Worm (Caenorhabditis elegans) whole organism, L4 larva: Measurements from ENCODE around the gene D2089.3.

Source experiments
- Y5F2A.4 ChIP-seq: fragments of 200-800 bp; sonication (Bioruptor generic); optimal IDR thresholded peaks from 2 replicates; lab custom pipeline; 2018; ENCODE audit warnings: mild to moderate bottlenecking, missing genetic modification characterization, missing compliant biosample characterization
- Y75B8A.6 ChIP-seq: fragments of 200-800 bp; sonication (Bioruptor generic); IDR thresholded peaks from 2 replicates; pipeline ENCODE4 v1.3.6; 2022; ENCODE audit warnings: missing genetic modification reagents, missing genetic modification characterization, missing compliant biosample characterization
- ZK546.5 ChIP-seq, 2 experiments: sonication (generic microtip); optimal IDR thresholded peaks; 2 replicates each; lab custom pipeline; 2017; ENCODE audit warnings: missing biosample characterization in 2 of 2, missing genetic modification characterization in 2 of 2
- aha-1 ChIP-seq: fragments of 150-350 bp; peaks from one replicate; lab custom pipeline; 2014; ENCODE audit warnings: missing biosample characterization, missing genetic modification characterization
- ceh-20 ChIP-seq: fragments of 200-800 bp; sonication (Bioruptor generic); IDR thresholded peaks from 2 replicates; pipeline ENCODE4 v1.3.6; 2022; ENCODE audit warnings: missing genetic modification reagents, missing genetic modification characterization, missing compliant biosample characterization
- daf-16 ChIP-seq, 3 experiments: sonication (generic microtip); optimal IDR thresholded peaks; 2 replicates each; lab custom pipeline; 2016 to 2017; ENCODE audit warnings: missing genetic modification characterization in 3 of 3, missing genetic modification reagents in 3 of 3, mild to moderate bottlenecking in 2 of 3, missing compliant biosample characterization in 2 of 3, missing biosample characterization in 1 of 3, moderate library complexity in 1 of 3
- daf-8 ChIP-seq: fragments of 200-800 bp; sonication (Bioruptor generic); IDR thresholded peaks from 2 replicates; pipeline ENCODE4 v1.3.6; 2022; ENCODE audit warnings: missing genetic modification characterization, missing compliant biosample characterization
- dmd-8 ChIP-seq: fragments of 200-800 bp; sonication (Bioruptor generic); IDR thresholded peaks from 2 replicates; pipeline ENCODE4 v1.3.6; 2022; ENCODE audit warnings: missing genetic modification characterization, missing compliant biosample characterization
- dpl-1 ChIP-seq: fragments of 150-350 bp; optimal IDR thresholded peaks from 2 replicates; lab custom pipeline; 2014; ENCODE audit warnings: missing biosample characterization, missing genetic modification reagents, missing genetic modification characterization
- duxl-1 ChIP-seq: sonication (generic microtip); optimal IDR thresholded peaks from 2 replicates; lab custom pipeline; 2016; ENCODE audit warnings: mild to moderate bottlenecking, missing genetic modification characterization, moderate library complexity, missing compliant biosample characterization; ENCODE audit not compliant: poor library complexity
- egl-27 ChIP-seq: sonication (generic microtip); optimal IDR thresholded peaks from 3 replicates; lab custom pipeline; 2017; ENCODE audit warnings: missing biosample characterization, missing genetic modification reagents, missing genetic modification characterization
- egl-43 ChIP-seq: fragments of 200-800 bp; sonication (Bioruptor generic); IDR thresholded peaks from 2 replicates; pipeline ENCODE4 v1.3.6; 2022; ENCODE audit warnings: missing genetic modification reagents, missing genetic modification characterization, missing compliant biosample characterization
- gei-8 ChIP-seq: fragments of 200-800 bp; sonication (Bioruptor generic); optimal IDR thresholded peaks from 2 replicates; lab custom pipeline; 2018; ENCODE audit warnings: mild to moderate bottlenecking, missing genetic modification characterization, missing compliant biosample characterization
- jun-1 ChIP-seq: fragments of 150-350 bp; optimal IDR thresholded peaks from 2 replicates; lab custom pipeline; 2014; ENCODE audit warnings: missing biosample characterization, missing genetic modification reagents, missing genetic modification characterization
- lin-13 ChIP-seq: fragments of 150-350 bp; optimal IDR thresholded peaks from 2 replicates; lab custom pipeline; 2014; ENCODE audit warnings: missing biosample characterization, missing genetic modification reagents, missing genetic modification characterization
- madf-5 ChIP-seq, 2 experiments: fragments of 200-800 bp; sonication (Bioruptor generic); IDR thresholded peaks; 2 replicates each; pipeline ENCODE4 v1.3.6; 2022; ENCODE audit warnings: missing compliant biosample characterization in 2 of 2, missing genetic modification characterization in 2 of 2
- madf-9 ChIP-seq: fragments of 200-800 bp; sonication (Bioruptor generic); conservative IDR thresholded peaks from 2 replicates; pipeline ENCODE4 v1.3.6; 2022; ENCODE audit warnings: missing genetic modification reagents, missing genetic modification characterization, missing compliant biosample characterization
- mes-2 ChIP-seq: sonication (generic microtip); optimal IDR thresholded peaks from 2 replicates; lab custom pipeline; 2016; ENCODE audit warnings: missing genotype, mild to moderate bottlenecking, missing genetic modification characterization, missing compliant biosample characterization; ENCODE audit not compliant: poor library complexity, severe bottlenecking
- php-3 ChIP-seq: fragments of 200-800 bp; sonication (Bioruptor generic); IDR thresholded peaks from 2 replicates; pipeline ENCODE4 v1.3.6; 2022; ENCODE audit warnings: missing genetic modification reagents, missing genetic modification characterization, missing compliant biosample characterization
- pqm-1 ChIP-seq: sonication (generic microtip); optimal IDR thresholded peaks from 2 replicates; lab custom pipeline; 2017; ENCODE audit warnings: missing biosample characterization, missing genetic modification characterization
- saeg-2 ChIP-seq: fragments of 200-800 bp; sonication (Bioruptor generic); IDR thresholded peaks from 2 replicates; pipeline ENCODE4 v1.3.6; 2022; ENCODE audit warnings: missing genetic modification reagents, missing genetic modification characterization, missing compliant biosample characterization
- sdz-12 ChIP-seq: fragments of 200-800 bp; sonication (Bioruptor generic); optimal IDR thresholded peaks from 2 replicates; lab custom pipeline; 2018; ENCODE audit warnings: mild to moderate bottlenecking, missing genetic modification characterization, missing compliant biosample characterization
- set-16 ChIP-seq: fragments of 200-800 bp; sonication (Bioruptor generic); IDR thresholded peaks from 2 replicates; pipeline ENCODE4 v1.3.6; 2022; ENCODE audit warnings: missing genetic modification reagents, missing genetic modification characterization, missing compliant biosample characterization
- skn-1 ChIP-seq: fragments of 150-350 bp; optimal IDR thresholded peaks from 2 replicates; lab custom pipeline; 2014; ENCODE audit warnings: missing biosample characterization, missing genetic modification characterization
- snpc-4 ChIP-seq: fragments of 150-350 bp; optimal IDR thresholded peaks from 2 replicates; lab custom pipeline; 2014; ENCODE audit warnings: missing biosample characterization, missing genetic modification characterization
- spr-3 ChIP-seq: fragments of 200-800 bp; sonication (Bioruptor generic); optimal IDR thresholded peaks from 2 replicates; lab custom pipeline; 2018; ENCODE audit warnings: mild to moderate bottlenecking, missing genetic modification characterization, missing compliant biosample characterization
- tra-1 ChIP-seq: fragments of 200-800 bp; sonication (Bioruptor generic); IDR thresholded peaks from 2 replicates; pipeline ENCODE4 v1.3.6; 2022; ENCODE audit warnings: missing genetic modification reagents, missing genetic modification characterization, missing compliant biosample characterization
- unc-130 ChIP-seq: sonication (generic microtip); optimal IDR thresholded peaks from 2 replicates; lab custom pipeline; 2016; ENCODE audit warnings: missing genetic modification reagents, missing genetic modification characterization, missing compliant biosample characterization
- unc-62 ChIP-seq, 3 experiments: fragments of 150-350 bp in 1 of 3; sonication (generic microtip); optimal IDR thresholded peaks in 2 of 3; peaks in 1 of 3; 1 replicate in 1 of 3; 2 replicates in 2 of 3; lab custom pipeline; 2014 to 2017; ENCODE audit warnings: missing biosample characterization in 3 of 3, missing genetic modification characterization in 3 of 3, missing genetic modification reagents in 3 of 3, missing genotype in 1 of 3
- zfp-2 ChIP-seq: sonication (generic microtip); optimal IDR thresholded peaks from 2 replicates; lab custom pipeline; 2016; ENCODE audit warnings: mild to moderate bottlenecking, missing genetic modification characterization, missing compliant biosample characterization

D2089.3 gene

DNA sequence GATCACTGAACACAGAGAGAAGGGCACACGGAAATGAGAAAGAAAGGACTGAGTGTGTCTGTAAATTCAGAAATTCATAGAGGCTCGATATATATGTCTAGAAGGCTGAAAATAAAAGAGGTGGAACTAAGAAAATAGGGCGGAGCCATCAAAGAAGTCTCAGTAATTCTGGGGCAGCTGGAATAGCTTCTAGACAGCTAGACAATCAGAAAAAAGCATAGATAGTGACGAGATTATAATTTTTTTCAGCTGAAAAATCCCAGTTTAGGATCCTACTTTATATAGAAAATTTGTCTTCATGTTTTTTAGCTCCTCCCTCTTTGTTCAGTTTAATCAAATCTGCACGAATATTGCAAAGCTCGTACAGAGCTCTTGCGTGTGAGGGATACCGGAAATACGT is at the start of gene D2089.3:
Gene D2089.3 (minus strand): TSS at position 101 of the 400 bp plus-strand sequence.
- TF ChIP-seq aha-1 (tag; lab: Kevin White, UChicago), result peak; percentile 66
- TF ChIP-seq jun-1 (tag; lab: Kevin White, UChicago), result no peak
- TF ChIP-seq set-16 (GFP tag; lab: Robert Waterston, UW), result no peak
- TF ChIP-seq Y5F2A.4, result no peak
- no peak for TF ChIP-seq mes-2

DNA sequence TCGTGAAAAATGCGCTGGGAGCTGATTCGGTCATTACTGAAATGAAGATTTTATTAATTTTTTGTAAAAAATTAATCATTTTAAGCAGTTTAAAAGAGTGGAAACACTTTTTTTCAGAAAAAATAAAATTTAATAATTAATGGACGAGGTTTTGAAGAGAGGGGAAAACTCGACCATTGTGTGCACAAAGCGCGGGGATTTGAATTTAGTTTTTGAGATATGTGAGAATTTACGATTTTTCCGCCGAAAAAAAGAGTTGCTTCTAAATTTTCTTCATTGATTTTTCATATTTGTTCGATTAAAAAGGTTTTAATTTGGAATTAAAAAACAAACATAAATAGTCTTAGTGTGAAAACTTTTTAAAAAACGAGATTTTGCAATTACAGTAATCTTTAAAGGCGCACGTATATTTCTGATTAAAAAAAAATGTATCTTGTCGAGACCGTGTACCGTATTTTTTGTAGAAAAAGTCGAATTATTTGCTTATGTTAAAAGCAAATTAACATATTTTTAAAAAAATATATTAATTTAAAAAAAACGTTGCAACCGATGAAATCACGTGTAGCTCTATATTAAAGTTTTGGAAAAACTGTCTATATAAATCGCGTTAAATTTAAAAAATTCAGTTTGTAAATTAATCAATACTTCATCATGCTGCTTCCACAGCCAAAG is 49.5 kb upstream of the D2089.3 start, which contains the start of the genes dph-2 and C09G5.7:
Gene dph-2 (minus strand): TSS at position 36 of the 672 bp plus-strand sequence.
Gene C09G5.7 (plus strand): TSS at position 622 of the 672 bp plus-strand sequence.
- TF ChIP-seq lin-13 (GFP tag; lab: Kevin White, UChicago) (no peak), set-16 (GFP tag; lab: Robert Waterston, UW) (no peak), sdz-12 (GFP tag; lab: Kevin White, UChicago) (no peak), ceh-20 (GFP tag; lab: Robert Waterston, UW) (no peak), zfp-2 (no peak), saeg-2 (GFP tag; lab: Robert Waterston, UW) (no peak), unc-130 (peak; percentile 53), daf-16 (GFP tag; optimal IDR thresholded peaks at IDR 0.05; lab: Kevin White, UChicago) (no peak), daf-16 (tag; optimal IDR thresholded peaks at IDR 0.05; lab: Kevin White, UChicago) (no peak), madf-5 (GFP tag; IDR thresholded peaks at IDR 0.05; lab: Robert Waterston, UW) (no peak), dpl-1 (GFP tag; lab: Kevin White, UChicago) (peak; percentile 85), ZK546.5 (tag; optimal IDR thresholded peaks at IDR 0.05; lab: Kevin White, UChicago) (no peak), Y75B8A.6 (no peak), mes-2 (peak; percentile 89), dmd-8 (GFP tag; lab: Robert Waterston, UW) (no peak), unc-62 (GFP tag; optimal IDR thresholded peaks at IDR 0.05 in 1 of 2; lab: Kevin White, UChicago) (peak in 1 of 2 experiments; percentile 80), unc-62 (tag; optimal IDR thresholded peaks at IDR 0.05; lab: Kevin White, UChicago) (no peak), snpc-4 (no peak)

DNA sequence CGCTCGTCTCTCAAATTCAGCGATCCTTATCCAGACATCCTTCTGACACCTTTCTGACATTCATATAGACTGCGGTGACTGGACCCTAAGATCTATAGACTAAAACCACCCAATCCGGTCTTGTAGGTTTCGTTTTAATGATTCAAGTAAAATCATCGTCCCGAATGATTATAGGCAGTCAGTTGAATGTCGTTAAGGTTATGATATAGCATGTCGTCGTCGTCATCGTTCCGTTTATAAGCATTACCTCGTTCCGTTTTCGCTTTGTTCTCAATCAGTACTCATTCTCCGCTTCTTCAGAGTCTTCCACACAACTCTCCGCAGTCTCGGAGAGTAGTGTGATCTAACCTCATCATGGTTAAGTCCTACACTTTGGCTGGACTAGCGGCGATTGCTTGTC is 43.7 kb upstream of the D2089.3 start, which contains the start of gene bli-1:
Gene bli-1 (plus strand): TSS at position 301 of the 400 bp plus-strand sequence.
- no peak for TF ChIP-seq egl-27
- TF ChIP-seq unc-62 (GFP tag; optimal IDR thresholded peaks at IDR 0.05 in 1 of 2; lab: Kevin White, UChicago), result peak in 1 of 2 experiments; percentile 23
- TF ChIP-seq unc-62 (tag; optimal IDR thresholded peaks at IDR 0.05; lab: Kevin White, UChicago), result no peak
- TF ChIP-seq aha-1 (tag; lab: Kevin White, UChicago), result peak; percentile 29
- TF ChIP-seq gei-8 (GFP tag; lab: Kevin White, UChicago), result no peak

DNA sequence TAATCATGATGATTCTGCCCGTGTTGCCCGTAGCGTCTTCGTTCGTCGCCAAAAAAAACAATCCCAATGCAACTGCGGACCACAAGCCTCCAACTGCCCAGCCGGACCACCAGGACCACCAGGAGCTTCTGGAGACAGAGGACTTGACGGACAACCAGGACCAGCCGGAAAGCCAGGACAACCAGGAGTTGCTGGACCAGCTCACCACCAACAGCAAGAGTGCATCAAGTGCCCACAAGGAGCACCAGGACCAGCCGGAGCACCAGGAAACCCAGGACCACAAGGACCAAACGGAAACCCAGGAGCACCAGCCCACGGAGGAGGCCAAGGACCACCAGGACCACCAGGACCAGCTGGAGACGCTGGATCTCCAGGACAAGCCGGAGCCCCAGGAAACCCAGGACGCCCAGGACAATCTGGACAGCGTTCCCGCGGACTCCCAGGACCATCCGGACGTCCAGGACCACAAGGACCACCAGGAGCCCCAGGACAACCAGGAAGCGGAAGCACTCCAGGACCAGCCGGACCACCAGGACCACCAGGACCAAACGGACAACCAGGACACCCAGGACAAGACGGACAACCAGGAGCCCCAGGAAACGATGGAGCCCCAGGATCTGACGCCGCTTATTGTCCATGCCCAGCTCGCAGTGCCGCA is 42.6 kb upstream of the D2089.3 start:
- TF ChIP-seq madf-5 (GFP tag; IDR thresholded peaks at IDR 0.05; lab: Robert Waterston, UW) (0 out of 4 replicates have a peak, but pooled peaks of 1 of the 2 experiments have one; percentile 73), spr-3 (peak; percentile 31), Y5F2A.4 (no peak), skn-1 (no peak), egl-43 (GFP tag; lab: Robert Waterston, UW) (peak; percentile 14; the same call in 1 of the 2 replicates), daf-8 (GFP tag; lab: Robert Waterston, UW) (0 out of 2 replicates have a peak, but pooled peaks have one; percentile 30), set-16 (GFP tag; lab: Robert Waterston, UW) (peak; percentile 99), php-3 (GFP tag; lab: Robert Waterston, UW) (no peak), duxl-1 (tag; lab: Kevin White, UChicago) (no peak), madf-9 (GFP tag; lab: Robert Waterston, UW) (peak; percentile 5; the same call in 1 of the 2 replicates), pqm-1 (tag; lab: Kevin White, UChicago) (no peak), tra-1 (GFP tag; lab: Robert Waterston, UW) (0 out of 2 replicates have a peak, but pooled peaks have one; percentile 5)
